Worm (Caenorhabditis elegans): ENCODE data around the gene F44G4.3.

ce11 chrII:9029218-9029672 lies 31.8 kb upstream of the F44G4.3 start, which contains the start of gene F37B12.1:
- TF ChIP-seq nhr-77 (tag; optimal IDR thresholded peaks at IDR 0.05) (no peak), nhr-12 (tag; optimal IDR thresholded peaks at IDR 0.05) (no peak), zag-1 (tag; optimal IDR thresholded peaks at IDR 0.05) (no peak), aly-2 (tag; optimal IDR thresholded peaks at IDR 0.05) (no peak), nhr-19 (GFP tag; conservative IDR thresholded peaks at IDR 0.05) (no peak), snu-23 (GFP tag; optimal IDR thresholded peaks at IDR 0.05) (no peak), unc-62 (GFP tag; optimal IDR thresholded peaks at IDR 0.05) (no peak), tbx-2 (tag; optimal IDR thresholded peaks at IDR 0.05) (no peak), unc-30 (tag; optimal IDR thresholded peaks at IDR 0.05) (no peak)
